Fruit fly (Drosophila melanogaster): ENCODE measurements around the gene Hsc20.

Gene Hsc20

DNA sequence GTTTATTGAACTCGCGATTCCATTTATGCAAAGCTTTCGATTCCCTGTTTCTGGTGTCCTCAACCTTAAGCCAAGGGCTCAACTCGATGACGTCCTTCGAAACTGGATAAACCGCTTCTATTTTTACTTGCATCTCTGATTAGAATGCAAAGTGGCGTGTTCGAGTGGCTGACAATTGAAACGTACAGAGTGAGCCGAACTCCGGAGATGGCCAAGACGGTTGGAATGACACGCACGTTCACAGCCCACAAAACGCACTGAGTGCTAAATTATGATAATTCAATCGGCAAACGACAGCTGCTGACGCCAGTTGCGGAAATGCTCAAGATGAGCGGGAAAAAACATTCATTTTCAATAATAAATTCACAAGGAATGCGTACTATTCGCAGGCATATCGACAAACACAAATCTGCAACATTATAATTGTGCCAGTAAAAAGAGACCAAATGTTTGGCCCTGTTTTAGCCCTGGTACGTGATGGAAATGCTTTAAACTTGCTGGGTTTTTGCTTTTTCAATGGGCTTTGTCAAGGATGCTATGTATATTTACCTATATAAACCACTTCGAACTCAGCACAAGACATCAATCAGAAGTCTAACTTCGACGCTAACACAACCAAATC, 39.5 kb downstream of the Hsc20 start, which contains the start of gene CG13066:
Gene CG13066, plus strand, starts transcription at position 572 of the 622 bp plus-strand sequence.
- no peak for TF ChIP-seq CG17801 (GFP tag; optimal IDR thresholded peaks at IDR 0.05; ENCODE audit: partially characterized antibody)

DNA sequence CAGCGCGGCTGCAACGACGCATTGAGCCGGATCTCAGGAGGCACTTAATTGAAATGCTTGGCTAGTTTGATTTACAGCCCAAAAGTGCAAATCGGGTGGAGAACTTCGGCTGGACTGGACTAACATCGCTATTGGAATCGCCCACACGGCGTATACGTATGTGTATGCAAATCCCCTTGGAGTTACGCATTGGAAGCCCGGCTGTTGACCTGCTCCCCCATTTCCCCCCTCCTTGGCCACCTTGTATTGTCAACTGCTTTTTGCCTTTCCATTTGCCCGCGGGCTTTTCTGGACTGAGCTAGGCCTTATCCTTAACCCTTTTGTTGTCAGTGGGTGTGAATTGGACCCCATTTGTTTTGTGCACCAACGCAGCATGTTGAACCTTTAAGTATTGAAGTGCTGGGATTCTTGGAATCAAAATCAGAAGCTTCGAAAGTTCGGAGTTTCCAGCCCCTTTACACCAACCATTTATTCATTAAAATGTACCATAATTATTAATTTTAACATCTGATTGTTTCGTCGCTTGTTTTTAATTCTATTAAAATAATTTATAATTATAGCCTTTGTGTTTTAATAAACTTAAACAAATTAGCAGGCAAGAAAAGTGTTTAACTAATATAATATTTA, 42.6 kb downstream of the Hsc20 start:
- no peak for TF ChIP-seq CG17801 (GFP tag; optimal IDR thresholded peaks at IDR 0.05; ENCODE audit: partially characterized antibody)

DNA sequence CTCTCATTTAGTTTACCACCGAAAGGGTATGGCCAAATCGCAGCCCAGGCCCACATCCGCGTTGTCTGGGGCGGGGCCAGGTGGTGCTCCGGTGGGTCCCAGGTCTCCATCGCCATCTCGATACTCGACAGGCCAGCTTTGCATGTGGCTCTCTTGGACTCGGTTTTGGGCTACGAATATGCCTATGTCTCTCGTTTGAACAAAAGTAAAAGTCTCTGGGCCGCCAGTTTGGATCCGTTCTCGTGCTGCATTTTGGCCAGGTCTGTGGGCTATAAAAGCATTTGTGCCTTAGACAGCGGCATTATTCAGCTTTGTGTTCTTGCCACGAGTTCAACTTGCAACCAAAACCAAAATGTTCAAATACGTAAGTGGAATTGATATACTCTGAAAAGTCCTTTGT, 44.2 kb downstream of the Hsc20 start, which contains the start of gene CG13065:
Gene CG13065, plus strand, starts transcription at position 301 of the 400 bp plus-strand sequence.
- no peak for TF ChIP-seq CG17801 (GFP tag; optimal IDR thresholded peaks at IDR 0.05; ENCODE audit: partially characterized antibody)

DNA sequence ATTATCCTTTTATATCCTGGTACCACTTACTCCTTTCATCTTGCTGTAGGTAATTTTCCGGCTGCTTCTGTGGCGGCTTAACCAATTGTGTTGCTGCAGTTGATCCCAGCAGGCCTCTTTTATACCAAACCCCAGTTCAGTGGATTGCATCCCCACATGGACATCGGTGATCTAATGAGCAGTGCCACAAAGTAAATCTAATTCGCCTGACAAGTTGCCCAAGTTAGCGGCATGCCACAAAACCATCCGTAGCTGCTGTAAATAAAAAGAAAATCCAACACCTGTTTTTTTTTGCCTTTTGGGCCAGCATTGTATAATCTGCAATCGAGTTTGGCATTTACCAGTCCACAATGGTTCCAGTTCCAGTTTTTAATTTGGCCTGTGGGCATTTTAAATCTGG, 46.2 kb downstream of the Hsc20 start, which contains the start of gene CG13050:
Gene CG13050, minus strand, starts transcription at position 101 of the 400 bp plus-strand sequence.
- no peak for TF ChIP-seq CG17801 (GFP tag; optimal IDR thresholded peaks at IDR 0.05; ENCODE audit: partially characterized antibody)

DNA sequence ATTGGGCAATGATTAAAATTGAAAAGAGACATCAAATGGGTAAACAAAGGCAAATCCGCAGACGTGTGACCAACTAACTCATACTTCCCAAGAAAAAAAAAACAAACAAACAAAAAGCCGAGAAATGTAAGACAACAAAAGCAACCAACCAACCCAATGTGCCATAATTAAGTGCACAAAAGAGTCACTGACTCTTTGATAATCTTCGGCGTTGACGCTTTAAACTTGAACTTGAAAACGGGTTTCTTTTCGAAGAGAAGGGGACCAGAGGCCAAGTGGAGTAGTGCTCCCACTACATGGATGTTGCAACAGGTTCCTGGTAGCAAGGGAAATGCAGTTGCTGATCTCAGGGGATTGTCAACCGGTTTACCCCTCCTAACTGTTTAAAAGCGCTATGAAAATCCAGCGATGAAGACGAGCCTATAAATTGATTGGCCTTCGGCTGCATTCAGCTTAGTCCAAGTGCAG, 47.1 kb downstream of the Hsc20 start, which contains the start of gene CG13064:
Gene CG13064, plus strand, starts transcription at position 418 of the 468 bp plus-strand sequence.
- no peak for TF ChIP-seq CG17801 (GFP tag; optimal IDR thresholded peaks at IDR 0.05; ENCODE audit: partially characterized antibody)

DNA sequence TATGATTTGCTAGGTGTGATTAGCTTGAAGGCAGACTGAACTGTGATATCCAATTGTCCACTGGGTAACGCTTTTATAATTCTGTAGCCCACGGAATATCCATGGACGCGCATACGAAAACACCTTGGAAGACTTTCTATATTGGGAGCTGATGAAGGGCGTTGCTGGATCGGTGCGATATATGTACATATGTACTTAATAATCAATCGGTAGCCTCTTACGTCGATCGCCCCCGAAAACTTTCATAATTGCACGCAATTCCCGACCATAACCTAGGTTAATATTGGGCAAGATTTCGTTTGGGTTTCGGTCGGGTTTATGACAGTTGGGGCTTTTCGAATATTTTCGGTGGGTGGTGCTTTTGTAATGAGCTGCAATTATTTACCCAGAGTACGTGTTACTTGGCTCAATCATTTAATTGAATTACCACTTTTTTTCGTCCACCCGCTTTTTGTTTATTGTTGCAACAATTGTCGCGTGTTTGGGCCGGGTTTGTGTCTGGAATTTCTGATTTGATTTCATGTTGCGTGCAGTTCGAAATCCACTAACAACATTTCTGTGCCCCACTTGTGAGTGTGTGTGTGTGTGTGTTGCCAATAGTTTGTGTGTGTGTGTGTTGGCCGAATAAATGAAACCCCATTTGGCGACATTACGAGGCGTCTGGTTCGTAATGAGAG, 49.1 kb downstream of the Hsc20 start, which contains the start of gene CG13049:
Gene CG13049, minus strand, starts transcription at position 51 of the 677 bp plus-strand sequence.
- no peak for TF ChIP-seq CG17801 (GFP tag; optimal IDR thresholded peaks at IDR 0.05; ENCODE audit: partially characterized antibody)

Data from ovary, adult (tissue).